Worm (Caenorhabditis elegans): Measurements from ENCODE around the gene F57C12.2.

Gene F57C12.2

ce11 chrX:593245-593733 lies 42.1 kb upstream of the F57C12.2 start (continued):
- TF ChIP-seq daf-12 (tag; optimal IDR thresholded peaks at IDR 0.05) (no peak), hmg-1.1 (GFP tag; IDR thresholded peaks at IDR 0.05) (peak; percentile 96), nhr-11 (tag; optimal IDR thresholded peaks at IDR 0.05) (peak; percentile 90), nhr-77 (tag; optimal IDR thresholded peaks at IDR 0.05) (peak; percentile 92), egl-27 (tag; optimal IDR thresholded peaks at IDR 0.05) (no peak), nhr-111 (GFP tag; optimal IDR thresholded peaks at IDR 0.05) (no peak), F49E8.2 (tag; optimal IDR thresholded peaks at IDR 0.05; ENCODE audit: borderline replicate concordance) (no peak), ces-1 (GFP tag; optimal IDR thresholded peaks at IDR 0.05) (no peak), fkh-10 (GFP tag; optimal IDR thresholded peaks at IDR 0.05) (peak; percentile 50), pqm-1 (tag; optimal IDR thresholded peaks at IDR 0.05) (peak; percentile 35), mdt-29 (GFP tag; IDR thresholded peaks at IDR 0.05) (no peak), skn-1 (tag; optimal IDR thresholded peaks at IDR 0.05) (no peak), nhr-42 (GFP tag; IDR thresholded peaks at IDR 0.05) (0 out of 2 replicates have a peak, but pooled peaks have one; percentile 57), php-3 (GFP tag; IDR thresholded peaks at IDR 0.05) (no peak), snpc-1.2 (GFP tag; IDR thresholded peaks at IDR 0.05) (no peak), tag-97 (GFP tag; IDR thresholded peaks at IDR 0.05) (no peak), mep-1 (tag; optimal IDR thresholded peaks at IDR 0.05) (peak; percentile 97), nhr-237 (tag; optimal IDR thresholded peaks at IDR 0.05) (no peak), dpl-1 (GFP tag; optimal IDR thresholded peaks at IDR 0.05) (peak; percentile 12), lir-3 (tag; optimal IDR thresholded peaks at IDR 0.05) (no peak), daf-19 (GFP tag; conservative IDR thresholded peaks at IDR 0.05) (no peak), sdz-12 (GFP tag; optimal IDR thresholded peaks at IDR 0.05) (no peak), arid-1 (GFP tag; conservative IDR thresholded peaks at IDR 0.05) (peak; percentile 66; the same call in 1 of the 2 replicates), fos-1 (tag; optimal IDR thresholded peaks at IDR 0.05) (no peak), madf-9 (GFP tag; conservative IDR thresholded peaks at IDR 0.05) (0 out of 2 replicates have a peak, but pooled peaks have one; percentile 50), nhr-76 (tag; optimal IDR thresholded peaks at IDR 0.05) (no peak), set-16 (GFP tag; IDR thresholded peaks at IDR 0.05) (peak; percentile 77), dmd-8 (GFP tag; IDR thresholded peaks at IDR 0.05) (no peak), lim-7 (GFP tag; IDR thresholded peaks at IDR 0.05) (no peak), vab-7 (GFP tag; IDR thresholded peaks at IDR 0.05) (no peak), tra-1 (GFP tag; IDR thresholded peaks at IDR 0.05) (no peak), hlh-30 (tag; optimal IDR thresholded peaks at IDR 0.05; ENCODE audit: insufficient read depth) (peak; percentile 92), jun-1 (tag; optimal IDR thresholded peaks at IDR 0.05) (peak; percentile 19), mxl-3 (GFP tag; optimal IDR thresholded peaks at IDR 0.05) (peak; percentile 94), dmd-6 (GFP tag; IDR thresholded peaks at IDR 0.05) (peak; percentile 84), unc-62 (GFP tag; optimal IDR thresholded peaks at IDR 0.05 in 1 of 2) (peak in 1 of 2 experiments; percentile 95), unc-62 (tag; optimal IDR thresholded peaks at IDR 0.05) (no peak), hif-1 (tag; optimal IDR thresholded peaks at IDR 0.05) (peak in 1 of 2 experiments; percentile 72), zfp-3 (GFP tag; conservative IDR thresholded peaks at IDR 0.05) (no peak), aly-2 (tag; optimal IDR thresholded peaks at IDR 0.05) (no peak), lin-13 (GFP tag; optimal IDR thresholded peaks at IDR 0.05) (peak; percentile 72), madf-5 (GFP tag; IDR thresholded peaks at IDR 0.05) (no peak), zag-1 (tag; optimal IDR thresholded peaks at IDR 0.05) (no peak), rbr-2 (tag; optimal IDR thresholded peaks at IDR 0.05) (peak; percentile 92), pha-4 (GFP tag; IDR thresholded peaks at IDR 0.05) (peak; percentile 67; the same call in 1 of the 2 replicates), pha-4 (tag; optimal IDR thresholded peaks at IDR 0.05) (peak; percentile 47), ama-1 (optimal IDR thresholded peaks at IDR 0.05) (no peak), lin-29 (GFP tag; IDR thresholded peaks at IDR 0.05) (no peak), ceh-20 (GFP tag; IDR thresholded peaks at IDR 0.05) (0 out of 2 replicates have a peak, but pooled peaks have one; percentile 40), zfp-2 (tag; optimal IDR thresholded peaks at IDR 0.05) (no peak), ceh-32 (tag; optimal IDR thresholded peaks at IDR 0.05; ENCODE audit: poor library complexity) (peak; percentile 31), spr-3 (GFP tag; optimal IDR thresholded peaks at IDR 0.05) (peak; percentile 21)
